Fruit fly (Drosophila melanogaster) whole organism, embryonic: ENCODE results near the gene Pink1.

ENCODE experiments used
- B-H2 ChIP-seq: fragments of 200-800 bp; sonication (Bioruptor generic); optimal IDR thresholded peaks from 2 replicates; lab custom pipeline; 2018; ENCODE audit warnings: missing biosample characterization, mild to moderate bottlenecking, missing genetic modification characterization
- CG10274 ChIP-seq: fragments of 200-800 bp; sonication (Bioruptor generic); optimal IDR thresholded peaks from 3 replicates; lab custom pipeline; 2017; ENCODE audit warnings: missing biosample characterization, mild to moderate bottlenecking, missing genetic modification characterization
- CG10431 ChIP-seq: fragments of 200-800 bp; sonication (Bioruptor generic); optimal IDR thresholded peaks from 3 replicates; lab custom pipeline; 2018; ENCODE audit warnings: missing biosample characterization, mild to moderate bottlenecking, missing genetic modification characterization
- CG11247 ChIP-seq: fragments of 200-800 bp; sonication (Bioruptor generic); IDR thresholded peaks from 2 replicates; pipeline ENCODE4 v1.3.6; 2022; ENCODE audit warnings: missing biosample characterization, missing genetic modification characterization
- CG11695 ChIP-seq: fragments of 200-800 bp; sonication (Bioruptor generic); IDR thresholded peaks from 3 replicates; pipeline ENCODE4 v1.3.6; 2022; ENCODE audit warnings: missing biosample characterization, missing genetic modification characterization
- CG15514 ChIP-seq: fragments of 200-800 bp; sonication (Bioruptor generic); optimal IDR thresholded peaks from 3 replicates; lab custom pipeline; 2017; ENCODE audit warnings: missing biosample characterization, missing genetic modification characterization, mild to moderate bottlenecking, moderate library complexity, missing genetic modification reagents
- CG1792 ChIP-seq: fragments of 200-800 bp; sonication (Bioruptor generic); optimal IDR thresholded peaks from 2 replicates; lab custom pipeline; 2016; ENCODE audit warnings: missing biosample characterization, missing genetic modification characterization
- CG18262 ChIP-seq: fragments of 200-800 bp; optimal IDR thresholded peaks from 3 replicates; lab custom pipeline; 2019; ENCODE audit warnings: missing biosample characterization, mild to moderate bottlenecking, missing genetic modification characterization, moderate library complexity
- CG30431 ChIP-seq: fragments of 200-800 bp; sonication (Bioruptor generic); optimal IDR thresholded peaks from 2 replicates; lab custom pipeline; 2017; ENCODE audit warnings: missing biosample characterization, missing genetic modification characterization
- CG31365 ChIP-seq: fragments of 200-800 bp; sonication (Bioruptor generic); optimal IDR thresholded peaks from 2 replicates; lab custom pipeline; 2018; ENCODE audit warnings: missing biosample characterization, mild to moderate bottlenecking, missing genetic modification characterization
- CG32532 ChIP-seq: fragments of 200-800 bp; sonication (Bioruptor generic); IDR thresholded peaks from 2 replicates; pipeline ENCODE4 v1.3.6; 2022; ENCODE audit warnings: missing biosample characterization, missing genetic modification characterization
- CG4404 ChIP-seq: fragments of 200-800 bp; sonication (Bioruptor generic); IDR thresholded peaks from 2 replicates; pipeline ENCODE4 v1.3.6; 2022; ENCODE audit warnings: missing biosample characterization, missing genetic modification characterization
- CG4730 ChIP-seq: fragments of 200-800 bp; sonication (Bioruptor generic); IDR thresholded peaks from 2 replicates; pipeline ENCODE4 v1.3.6; 2022; ENCODE audit warnings: missing biosample characterization, missing genetic modification characterization
- CG4854 ChIP-seq: fragments of 200-800 bp; sonication (Bioruptor generic); optimal IDR thresholded peaks from 2 replicates; lab custom pipeline; 2016; ENCODE audit warnings: missing biosample characterization, missing genetic modification characterization, inconsistent platforms
- CG6791 ChIP-seq: fragments of 200-800 bp; sonication (Bioruptor generic); IDR thresholded peaks from 3 replicates; pipeline ENCODE4 v1.3.6; 2022; ENCODE audit warnings: missing biosample characterization, missing genetic modification characterization; ENCODE audit not compliant: partially characterized antibody
- CG7987 ChIP-seq: fragments of 200-800 bp; sonication (Bioruptor generic); optimal IDR thresholded peaks from 2 replicates; lab custom pipeline; 2018; ENCODE audit warnings: missing biosample characterization, mild to moderate bottlenecking, missing genetic modification characterization, moderate library complexity
- CG9876 ChIP-seq: fragments of 200-800 bp; sonication (Bioruptor generic); optimal IDR thresholded peaks from 2 replicates; lab custom pipeline; 2016; ENCODE audit warnings: missing biosample characterization, missing genetic modification characterization
- Deaf1 ChIP-seq: fragments of 200-800 bp; optimal IDR thresholded peaks from 3 replicates; lab custom pipeline; 2019; ENCODE audit warnings: missing biosample characterization, mild to moderate bottlenecking, missing genetic modification characterization, moderate library complexity
- Drgx ChIP-seq: fragments of 200-800 bp; sonication (Bioruptor generic); IDR thresholded peaks from 2 replicates; pipeline ENCODE4 v1.3.6; 2022; ENCODE audit warnings: missing biosample characterization, missing genetic modification characterization
- Fer3 ChIP-seq: fragments of 200-800 bp; sonication (Bioruptor generic); optimal IDR thresholded peaks from 2 replicates; lab custom pipeline; 2018; ENCODE audit warnings: missing biosample characterization, mild to moderate bottlenecking, missing genetic modification characterization, moderate library complexity
- GATAe ChIP-seq: fragments of 200-800 bp; sonication (Bioruptor generic); conservative IDR thresholded peaks from 2 replicates; pipeline ENCODE4 v1.3.6; 2022; ENCODE audit warnings: missing biosample characterization, missing genetic modification characterization
- HHEX ChIP-seq: fragments of 200-800 bp; sonication (Bioruptor generic); optimal IDR thresholded peaks from 3 replicates; lab custom pipeline; 2017; ENCODE audit warnings: missing biosample characterization, mild to moderate bottlenecking, missing genetic modification characterization, missing genetic modification reagents
- HLH54F ChIP-seq: fragments of 200-800 bp; sonication (Bioruptor generic); optimal IDR thresholded peaks from 3 replicates; lab custom pipeline; 2016; ENCODE audit warnings: missing biosample characterization, missing genetic modification characterization
- Hr39 ChIP-seq: fragments of >200 bp; optimal IDR thresholded peaks from 2 replicates; lab custom pipeline; 2017
- Hr51 ChIP-seq, 2 experiments: fragments of 200-800 bp; sonication (Bioruptor generic); optimal IDR thresholded peaks; 2 replicates in 1 of 2; 3 replicates in 1 of 2; lab custom pipeline; 2016 to 2018; ENCODE audit warnings: missing biosample characterization in 2 of 2, missing genetic modification characterization in 2 of 2, mild to moderate bottlenecking in 1 of 2, moderate library complexity in 1 of 2
- Lpt ChIP-seq: fragments of >200 bp; optimal IDR thresholded peaks from 2 replicates; lab custom pipeline; 2018; ENCODE audit warnings: missing biosample characterization, missing genetic modification characterization
- MTF-1 ChIP-seq: fragments of 200-800 bp; sonication (Bioruptor generic); optimal IDR thresholded peaks from 2 replicates; lab custom pipeline; 2018; ENCODE audit warnings: missing biosample characterization, mild to moderate bottlenecking, missing genetic modification characterization, borderline replicate concordance
- Med ChIP-seq: fragments of 200-800 bp; sonication (Bioruptor generic); peaks from one replicate; lab custom pipeline; 2016; ENCODE audit warnings: missing biosample characterization, missing genetic modification characterization, mild to moderate bottlenecking, inconsistent platforms, moderate library complexity
- Oli ChIP-seq: fragments of 200-800 bp; sonication (Bioruptor generic); optimal IDR thresholded peaks from 2 replicates; lab custom pipeline; 2018; ENCODE audit warnings: missing biosample characterization, mild to moderate bottlenecking, missing genetic modification characterization, moderate library complexity
- Sox100B ChIP-seq: fragments of 200-800 bp; sonication (Bioruptor generic); optimal IDR thresholded peaks from 3 replicates; lab custom pipeline; 2018; ENCODE audit warnings: missing biosample characterization, mild to moderate bottlenecking, missing genetic modification characterization
- Sox102F ChIP-seq: fragments of 200-800 bp; sonication (Bioruptor generic); optimal IDR thresholded peaks from 2 replicates; lab custom pipeline; 2018; ENCODE audit warnings: missing biosample characterization, mild to moderate bottlenecking, missing genetic modification characterization, moderate library complexity
- Trl ChIP-seq, 3 experiments: fragments of >200 bp in 2 of 3; fragments of 200-800 bp in 1 of 3; sonication (Bioruptor generic) in 1 of 3; optimal IDR thresholded peaks; 2 replicates in 1 of 3; 3 replicates in 2 of 3; lab custom pipeline; 2016 to 2017; ENCODE audit warnings: missing biosample characterization in 1 of 3, missing genetic modification characterization in 1 of 3
- Xrp1 ChIP-seq: fragments of 200-800 bp; sonication (Bioruptor generic); IDR thresholded peaks from 2 replicates; pipeline ENCODE4 v1.3.6; 2022; ENCODE audit warnings: missing biosample characterization, missing genetic modification characterization
- ash1 ChIP-seq: fragments of 200-800 bp; sonication (Bioruptor generic); optimal IDR thresholded peaks from 2 replicates; lab custom pipeline; 2018; ENCODE audit warnings: missing biosample characterization, mild to moderate bottlenecking, missing genetic modification characterization
- bsh ChIP-seq, 2 experiments: fragments of 200-800 bp; sonication (Bioruptor generic); optimal IDR thresholded peaks; 2 replicates each; lab custom pipeline; 2017 to 2018; ENCODE audit warnings: mild to moderate bottlenecking in 2 of 2, missing biosample characterization in 2 of 2, missing genetic modification characterization in 2 of 2, moderate library complexity in 1 of 2
- cad ChIP-seq: fragments of >200 bp; optimal IDR thresholded peaks from 2 replicates; lab custom pipeline; 2017; ENCODE audit warnings: missing biosample characterization, missing genetic modification characterization
- caup ChIP-seq: fragments of 200-800 bp; sonication (Bioruptor generic); optimal IDR thresholded peaks from 3 replicates; lab custom pipeline; 2017; ENCODE audit warnings: missing biosample characterization, mild to moderate bottlenecking, missing genetic modification characterization, moderate library complexity; ENCODE audit not compliant: severe bottlenecking
- chn ChIP-seq: fragments of 200-800 bp; sonication (Bioruptor generic); optimal IDR thresholded peaks from 2 replicates; lab custom pipeline; 2016; ENCODE audit warnings: missing biosample characterization, missing genetic modification characterization
- da ChIP-seq: fragments of 200-800 bp; sonication (Bioruptor generic); optimal IDR thresholded peaks from 2 replicates; lab custom pipeline; 2016; ENCODE audit warnings: missing biosample characterization, missing genetic modification characterization
- dimm ChIP-seq: fragments of 200-800 bp; sonication (Bioruptor generic); IDR thresholded peaks from 2 replicates; pipeline ENCODE4 v1.3.6; 2022; ENCODE audit warnings: missing biosample characterization, missing genetic modification characterization
- klu ChIP-seq: fragments of 200-800 bp; sonication (Bioruptor generic); IDR thresholded peaks from 2 replicates; pipeline ENCODE4 v1.3.6; 2022; ENCODE audit warnings: missing biosample characterization, missing genetic modification characterization
- nom ChIP-seq: fragments of 200-800 bp; sonication (Bioruptor generic); optimal IDR thresholded peaks from 2 replicates; lab custom pipeline; 2017; ENCODE audit warnings: missing biosample characterization, missing genetic modification characterization, mild to moderate bottlenecking, moderate library complexity, missing genetic modification reagents
- oc ChIP-seq: fragments of 200-800 bp; sonication (Bioruptor generic); optimal IDR thresholded peaks from 2 replicates; lab custom pipeline; 2018; ENCODE audit warnings: missing biosample characterization, mild to moderate bottlenecking, missing genetic modification characterization, moderate library complexity
- onecut ChIP-seq: fragments of 200-800 bp; sonication (Bioruptor generic); IDR thresholded peaks from 2 replicates; pipeline ENCODE4 v1.3.6; 2022; ENCODE audit warnings: missing biosample characterization, missing genetic modification characterization
- pnt ChIP-seq: fragments of 200-800 bp; sonication (Bioruptor generic); optimal IDR thresholded peaks from 3 replicates; lab custom pipeline; 2016; ENCODE audit warnings: missing biosample characterization, missing genetic modification characterization
- scrt ChIP-seq: fragments of 200-800 bp; sonication (Bioruptor generic); optimal IDR thresholded peaks from 2 replicates; lab custom pipeline; 2018; ENCODE audit warnings: missing biosample characterization, mild to moderate bottlenecking, missing genetic modification characterization, moderate library complexity
- sd ChIP-seq: fragments of 200-800 bp; sonication (Bioruptor generic); optimal IDR thresholded peaks from 3 replicates; lab custom pipeline; 2018; ENCODE audit warnings: missing biosample characterization, mild to moderate bottlenecking, missing genetic modification characterization, moderate library complexity
- sqz ChIP-seq: fragments of 200-800 bp; sonication (Bioruptor generic); optimal IDR thresholded peaks from 3 replicates; lab custom pipeline; 2018; ENCODE audit warnings: missing biosample characterization, mild to moderate bottlenecking, missing genetic modification characterization

Pink1 gene

DNA sequence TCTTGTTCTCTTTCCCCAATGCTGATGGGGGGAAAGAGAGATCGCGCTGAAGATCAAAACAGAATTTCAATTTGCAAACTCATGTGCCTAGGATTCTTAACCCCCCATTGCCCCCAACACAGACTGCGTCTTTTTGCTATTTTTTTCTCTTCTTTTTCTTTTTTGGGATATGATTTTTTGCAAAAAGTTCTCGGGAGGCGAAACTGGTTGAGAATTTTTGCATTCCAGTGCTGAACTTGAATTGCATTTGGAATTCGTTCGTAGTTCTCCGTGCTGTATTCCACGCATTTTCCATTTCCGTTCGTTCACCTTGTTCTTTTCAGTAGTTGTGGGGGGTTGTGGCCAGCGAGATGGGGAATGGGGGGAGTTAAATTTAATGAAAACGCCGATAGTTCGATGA is 24.5 kb downstream of the Pink1 start:
- TF ChIP-seq bsh (GFP tag; optimal IDR thresholded peaks at IDR 0.05; lab: Kevin White, UChicago) = peak in 1 of 2 experiments; percentile 73
- TF ChIP-seq klu (GFP tag; lab: Robert Waterston, UW) = no peak
- peak; percentile 87 for TF ChIP-seq nom (GFP tag; lab: Kevin White, UChicago)
- no peak for TF ChIP-seq cad (GFP tag; lab: Kevin White, UChicago)
- peak; percentile 56 for TF ChIP-seq Drgx (GFP tag; lab: Robert Waterston, UW)
- no peak for TF ChIP-seq Oli (tag; lab: Kevin White, UChicago)
- no peak for TF ChIP-seq sqz (GFP tag; lab: Kevin White, UChicago)
- no peak for TF ChIP-seq CG32532 (GFP tag; lab: Robert Waterston, UW)
- peak in 1 of 2 experiments; percentile 8 for TF ChIP-seq Trl (optimal IDR thresholded peaks at IDR 0.05; lab: Kevin White, UChicago)
- no peak for TF ChIP-seq Trl (GFP tag; optimal IDR thresholded peaks at IDR 0.05; lab: Kevin White, UChicago)

DNA sequence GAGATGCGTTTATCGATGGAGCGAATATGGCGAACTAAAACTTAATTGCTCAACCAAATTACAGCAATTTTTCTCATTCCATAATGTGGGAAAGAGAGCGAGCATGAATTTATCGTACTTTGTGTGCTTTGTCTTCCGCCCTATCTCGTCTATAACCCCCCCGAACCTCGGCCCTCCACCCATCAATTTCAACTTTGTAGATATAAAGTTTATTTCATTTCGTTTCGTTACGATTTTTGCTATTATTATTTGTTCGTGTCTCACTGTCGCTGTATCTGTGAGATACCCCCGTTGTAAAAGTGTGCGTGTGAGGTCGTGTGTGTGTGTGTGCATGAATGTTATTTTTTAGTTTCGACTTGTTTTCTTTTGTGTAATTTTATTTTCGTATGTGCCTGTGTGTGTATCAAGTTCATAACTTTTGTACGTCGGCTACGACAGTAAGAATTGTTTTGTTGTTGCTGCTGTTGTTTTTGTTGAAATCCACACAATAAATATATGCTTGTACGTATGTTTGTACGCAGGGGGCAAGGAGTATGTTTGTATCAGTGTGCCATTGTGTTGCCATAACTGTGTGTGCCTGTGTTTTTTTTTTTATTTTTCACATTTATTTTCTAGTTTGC is 25.1 kb downstream of the Pink1 start:
- TF ChIP-seq CG4404 (no peak), CG4730 (GFP tag; lab: Robert Waterston, UW) (no peak), CG6791 (GFP tag; lab: Robert Waterston, UW) (no peak), caup (GFP tag; lab: Kevin White, UChicago) (peak; percentile 23), ash1 (GFP tag; lab: Kevin White, UChicago) (no peak), oc (tag; lab: Kevin White, UChicago) (no peak), Lpt (GFP tag; lab: Kevin White, UChicago) (no peak), CG9876 (GFP tag; lab: Kevin White, UChicago) (no peak), Xrp1 (GFP tag; lab: Robert Waterston, UW) (no peak), CG31365 (tag; lab: Kevin White, UChicago) (no peak), B-H2 (GFP tag; lab: Kevin White, UChicago) (peak; percentile 24), CG11247 (GFP tag; lab: Robert Waterston, UW) (no peak), Med (GFP tag; lab: Kevin White, UChicago) (peak; percentile 66), CG10274 (GFP tag; lab: Kevin White, UChicago) (no peak), Trl (optimal IDR thresholded peaks at IDR 0.05; lab: Kevin White, UChicago) (no peak), Trl (GFP tag; optimal IDR thresholded peaks at IDR 0.05; lab: Kevin White, UChicago) (no peak), CG1792 (GFP tag; lab: Kevin White, UChicago) (no peak), CG4854 (GFP tag; lab: Kevin White, UChicago) (no peak), CG30431 (GFP tag; lab: Kevin White, UChicago) (no peak), chn (GFP tag; lab: Kevin White, UChicago) (no peak), Hr51 (GFP tag; optimal IDR thresholded peaks at IDR 0.05; lab: Kevin White, UChicago) (no peak), da (GFP tag; lab: Kevin White, UChicago) (no peak), Deaf1 (tag; lab: Kevin White, UChicago) (peak; percentile 16), CG18262 (tag; lab: Kevin White, UChicago) (no peak), CG10431 (GFP tag; lab: Kevin White, UChicago) (no peak), CG7987 (GFP tag; lab: Kevin White, UChicago) (no peak), HLH54F (GFP tag; lab: Kevin White, UChicago) (no peak), onecut (GFP tag; lab: Robert Waterston, UW) (no peak), pnt (no peak), MTF-1 (GFP tag; lab: Kevin White, UChicago) (no peak), sd (tag; lab: Kevin White, UChicago) (peak; percentile 20), CG11695 (GFP tag; lab: Robert Waterston, UW) (no peak), HHEX (GFP tag; lab: Kevin White, UChicago) (no peak), Fer3 (no peak), GATAe (GFP tag; lab: Robert Waterston, UW) (peak; percentile 23; the same call in 1 of the 2 replicates), Sox100B (GFP tag; lab: Kevin White, UChicago) (no peak), CG15514 (GFP tag; lab: Kevin White, UChicago) (peak; percentile 22), dimm (GFP tag; lab: Robert Waterston, UW) (no peak), Hr39 (lab: Kevin White, UChicago) (no peak), Sox102F (GFP tag; lab: Kevin White, UChicago) (no peak), scrt (GFP tag; lab: Kevin White, UChicago) (no peak)
